Worm (Caenorhabditis elegans): ENCODE measurements around the gene T05G5.4.

T05G5.4 gene

ce11 chrIII:9741985-9742384 is 6.7 kb upstream of the T05G5.4 start (continued):
- TF ChIP-seq che-1 (tag; optimal IDR thresholded peaks at IDR 0.05) (no peak), hlh-30 (tag; optimal IDR thresholded peaks at IDR 0.05; ENCODE audit: insufficient read depth) (no peak), ceh-6 (GFP tag; optimal IDR thresholded peaks at IDR 0.05) (no peak), ahr-1 (tag; optimal IDR thresholded peaks at IDR 0.05) (no peak)

- TF ChIP-seq ets-4 (tag; optimal IDR thresholded peaks at IDR 0.05) (no peak), ref-2 (tag; optimal IDR thresholded peaks at IDR 0.05) (no peak), pag-3 (tag; optimal IDR thresholded peaks at IDR 0.05; ENCODE audit: borderline replicate concordance) (no peak), pros-1 (tag; optimal IDR thresholded peaks at IDR 0.05) (no peak), dmd-4 (tag; optimal IDR thresholded peaks at IDR 0.05; ENCODE audit: borderline replicate concordance) (no peak), sox-4 (tag; optimal IDR thresholded peaks at IDR 0.05) (no peak), hlh-15 (tag; optimal IDR thresholded peaks at IDR 0.05) (no peak), T23F11.4 (GFP tag; optimal IDR thresholded peaks at IDR 0.05) (no peak)
Observed at ce11 chrIII:9743239-9743638, 5.5 kb upstream of the T05G5.4 start, which contains the start of gene T05G5.1. T05G5.1 (minus strand) TSS chrIII:9743339.

- no peak for TF ChIP-seq hlh-13 (GFP tag; optimal IDR thresholded peaks at IDR 0.05)
- TF ChIP-seq ceh-14 (tag; optimal IDR thresholded peaks at IDR 0.05): no peak
- peak; percentile 3 for TF ChIP-seq ceh-18 (tag; optimal IDR thresholded peaks at IDR 0.05)
- TF ChIP-seq Y22D7AL.16 (tag; optimal IDR thresholded peaks at IDR 0.05): no peak
- TF ChIP-seq unc-55 (GFP tag; optimal IDR thresholded peaks at IDR 0.05): peak; percentile 14
- no peak for TF ChIP-seq ref-2 (tag; optimal IDR thresholded peaks at IDR 0.05)
- TF ChIP-seq ahr-1 (tag; optimal IDR thresholded peaks at IDR 0.05): no peak
- no peak for TF ChIP-seq C08G9.2 (tag; optimal IDR thresholded peaks at IDR 0.05)
- TF ChIP-seq ama-1 (optimal IDR thresholded peaks at IDR 0.05): no peak
Observed at ce11 chrIII:9744525-9744924, 4.2 kb upstream of the T05G5.4 start.

ce11 chrIII:9745333-9745897 is 3.3 kb upstream of the T05G5.4 start:
- TF ChIP-seq K09A11.1 (tag; optimal IDR thresholded peaks at IDR 0.05; ENCODE audit: insufficient read depth): no peak
- TF ChIP-seq ceh-34 (tag; optimal IDR thresholded peaks at IDR 0.05): peak; percentile 4
- peak; percentile 5 for TF ChIP-seq rnt-1 (tag; optimal IDR thresholded peaks at IDR 0.05)
- TF ChIP-seq ceh-14 (tag; optimal IDR thresholded peaks at IDR 0.05): no peak
- TF ChIP-seq nfya-1 (tag; optimal IDR thresholded peaks at IDR 0.05): peak; percentile 11
- peak; percentile 22 for TF ChIP-seq ref-2 (tag; optimal IDR thresholded peaks at IDR 0.05)

ce11 chrIII:9746665-9747064 is 2.1 kb upstream of the T05G5.4 start:
- TF ChIP-seq K09A11.1 (tag; optimal IDR thresholded peaks at IDR 0.05; ENCODE audit: insufficient read depth) (no peak), T23F11.4 (GFP tag; optimal IDR thresholded peaks at IDR 0.05) (no peak), ceh-2 (tag; optimal IDR thresholded peaks at IDR 0.05) (no peak), nhr-232 (tag; optimal IDR thresholded peaks at IDR 0.05) (no peak), ceh-34 (tag; optimal IDR thresholded peaks at IDR 0.05) (no peak), unc-3 (GFP tag; conservative IDR thresholded peaks at IDR 0.05) (no peak), unc-3 (tag; optimal IDR thresholded peaks at IDR 0.05) (no peak), hlh-13 (GFP tag; optimal IDR thresholded peaks at IDR 0.05) (no peak), ceh-18 (tag; optimal IDR thresholded peaks at IDR 0.05) (no peak), pat-9 (tag; optimal IDR thresholded peaks at IDR 0.05) (no peak), ceh-45 (GFP tag; IDR thresholded peaks at IDR 0.05) (no peak), ceh-31 (tag; optimal IDR thresholded peaks at IDR 0.05) (no peak), sdc-2 (tag; optimal IDR thresholded peaks at IDR 0.05) (no peak), ref-2 (tag; optimal IDR thresholded peaks at IDR 0.05) (no peak), hlh-8 (tag; optimal IDR thresholded peaks at IDR 0.05) (no peak), eyg-1 (tag; optimal IDR thresholded peaks at IDR 0.05) (no peak), ceh-48 (tag; optimal IDR thresholded peaks at IDR 0.05) (no peak), tbx-2 (tag; optimal IDR thresholded peaks at IDR 0.05) (no peak)
